1 fruit fly cellular context compared by ENCODE assay signal in the genomic region with DNA sequence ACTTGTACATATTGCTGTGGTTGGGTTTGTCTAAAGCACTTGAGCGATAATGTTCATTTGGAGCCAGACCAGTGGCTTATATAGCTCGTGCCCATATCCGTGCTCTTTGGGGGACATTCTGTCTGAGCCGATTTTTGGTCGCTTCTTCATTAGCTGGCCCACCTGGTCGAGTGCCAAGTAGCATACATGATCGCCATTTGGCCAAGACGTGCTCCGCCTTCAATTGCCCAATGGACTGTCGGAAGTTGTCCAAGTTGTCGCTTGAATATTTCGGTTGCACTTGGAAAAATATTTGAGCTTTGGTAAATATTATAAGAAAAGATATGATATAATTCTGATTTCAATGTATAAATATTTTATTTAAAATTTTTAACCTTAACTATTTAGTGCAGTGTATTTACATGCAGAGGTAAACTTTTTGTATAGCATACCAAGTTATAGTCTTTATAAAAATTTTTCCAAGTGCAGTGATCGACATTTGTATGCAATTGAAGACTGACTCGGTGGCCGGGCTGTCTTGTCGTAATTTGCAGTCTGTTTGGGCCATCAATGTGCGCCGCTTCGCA.
TF ChIP-seq lines count a peak whose summit lies in the region.

A gene (minus strand): TSS at position 51 of the 566 bp plus-strand sequence.

TF ChIP-seq in whole organism, embryonic, 481 proteins besides CTCF, POLR2A, EP300 and RAD21 (continued from another document):
- TF ChIP-seq CG7357 (GFP tag; IDR thresholded peaks at IDR 0.05; lab: Robert Waterston, UW), result no peak
- no peak for TF ChIP-seq insv (GFP tag; optimal IDR thresholded peaks at IDR 0.05; lab: Kevin White, UChicago)
- TF ChIP-seq gem (tag; optimal IDR thresholded peaks at IDR 0.05; lab: Kevin White, UChicago), result peak; percentile 29
- peak; percentile 25 for TF ChIP-seq CG7839 (tag; optimal IDR thresholded peaks at IDR 0.05; lab: Kevin White, UChicago)
- TF ChIP-seq CG1529 (GFP tag; optimal IDR thresholded peaks at IDR 0.05; lab: Kevin White, UChicago), result no peak
- no peak for TF ChIP-seq exex (tag; optimal IDR thresholded peaks at IDR 0.05; lab: Kevin White, UChicago)
- TF ChIP-seq Dref (GFP tag; IDR thresholded peaks at IDR 0.05; lab: Robert Waterston, UW), result no peak
- no peak for TF ChIP-seq odd (GFP tag; optimal IDR thresholded peaks at IDR 0.05; lab: Kevin White, UChicago)
- no peak for TF ChIP-seq Usf (GFP tag; optimal IDR thresholded peaks at IDR 0.05; lab: Kevin White, UChicago)
- peak; percentile 28 for TF ChIP-seq CG15269 (tag; optimal IDR thresholded peaks at IDR 0.05; lab: Kevin White, UChicago)
- no peak for TF ChIP-seq sens (GFP tag; lab: Kevin White, UChicago)
- no peak for TF ChIP-seq CG10321 (GFP tag; IDR thresholded peaks at IDR 0.05; lab: Robert Waterston, UW)
- TF ChIP-seq CG6854 (GFP tag; optimal IDR thresholded peaks at IDR 0.05; lab: Kevin White, UChicago), result no peak
- no peak for TF ChIP-seq grau (tag; optimal IDR thresholded peaks at IDR 0.05; lab: Kevin White, UChicago)
- no peak for TF ChIP-seq twi (tag; optimal IDR thresholded peaks at IDR 0.05; lab: Kevin White, UChicago)
